Worm (Caenorhabditis elegans): ENCODE data around the gene rab-14.

Gene rab-14

DNA sequence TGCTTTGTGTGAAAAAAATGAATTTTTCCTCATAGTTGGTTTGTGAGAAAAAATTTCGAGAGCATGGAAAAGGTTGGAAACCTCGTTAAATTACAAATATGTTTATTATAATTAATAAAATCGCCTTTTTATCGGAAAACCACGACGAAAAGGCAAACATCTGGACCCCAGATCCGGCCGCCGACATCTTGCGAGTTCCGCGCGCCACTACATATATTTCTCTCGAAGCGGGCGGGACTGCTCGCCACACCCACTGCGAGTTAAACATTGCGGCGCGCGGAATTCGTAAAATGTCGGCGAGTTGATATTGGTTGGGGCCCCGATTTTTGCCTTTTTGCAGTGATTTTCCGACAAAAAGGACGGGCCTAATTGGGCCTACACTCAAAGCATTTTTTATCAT, 47.0 kb downstream of the rab-14 start:
- no peak for TF ChIP-seq nfya-1 (tag; optimal IDR thresholded peaks at IDR 0.05)
- TF ChIP-seq tbx-7 (tag; optimal IDR thresholded peaks at IDR 0.05): no peak
- no peak for TF ChIP-seq fkh-10 (GFP tag; optimal IDR thresholded peaks at IDR 0.05)
- TF ChIP-seq C08G9.2 (tag; optimal IDR thresholded peaks at IDR 0.05): no peak
- TF ChIP-seq lim-6 (tag; optimal IDR thresholded peaks at IDR 0.05): no peak
- no peak for TF ChIP-seq che-1 (tag; optimal IDR thresholded peaks at IDR 0.05)
- TF ChIP-seq npax-4 (tag; optimal IDR thresholded peaks at IDR 0.05): no peak
- no peak for TF ChIP-seq dve-1 (tag; optimal IDR thresholded peaks at IDR 0.05)
- no peak for TF ChIP-seq eyg-1 (tag; optimal IDR thresholded peaks at IDR 0.05)
- TF ChIP-seq ceh-9 (tag; optimal IDR thresholded peaks at IDR 0.05): no peak
- no peak for TF ChIP-seq K02D7.2 (tag; optimal IDR thresholded peaks at IDR 0.05)
- TF ChIP-seq unc-55 (GFP tag; optimal IDR thresholded peaks at IDR 0.05): no peak
- TF ChIP-seq syd-9 (tag; optimal IDR thresholded peaks at IDR 0.05): no peak
- no peak for TF ChIP-seq K09A11.1 (tag; optimal IDR thresholded peaks at IDR 0.05; ENCODE audit: insufficient read depth)
- TF ChIP-seq pax-1 (tag; optimal IDR thresholded peaks at IDR 0.05): no peak
- no peak for TF ChIP-seq fkh-6 (tag; optimal IDR thresholded peaks at IDR 0.05)
- TF ChIP-seq sox-4 (tag; optimal IDR thresholded peaks at IDR 0.05): no peak
- TF ChIP-seq T23F11.4 (GFP tag; optimal IDR thresholded peaks at IDR 0.05): no peak

ce11 chrX:15557849-15558248, 48.6 kb downstream of the rab-14 start, which contains the start of gene lron-3:
TSS of gene lron-3 (minus strand) at chrX:15557949.
- no peak for TF ChIP-seq pha-4 (tag; optimal IDR thresholded peaks at IDR 0.05)
- no peak for TF ChIP-seq fkh-6 (tag; optimal IDR thresholded peaks at IDR 0.05)
- TF ChIP-seq fkh-10 (GFP tag; optimal IDR thresholded peaks at IDR 0.05): no peak
- no peak for TF ChIP-seq ceh-34 (tag; optimal IDR thresholded peaks at IDR 0.05)

ce11 chrX:15555529-15555928, 50.9 kb downstream of the rab-14 start:
- no peak for TF ChIP-seq tbx-7 (tag; optimal IDR thresholded peaks at IDR 0.05)
- TF ChIP-seq sox-2 (GFP tag; IDR thresholded peaks at IDR 0.05): no peak
- TF ChIP-seq K02D7.2 (tag; optimal IDR thresholded peaks at IDR 0.05): no peak
- no peak for TF ChIP-seq hlh-30 (tag; optimal IDR thresholded peaks at IDR 0.05; ENCODE audit: insufficient read depth)
- TF ChIP-seq tbx-2 (tag; optimal IDR thresholded peaks at IDR 0.05): no peak
- TF ChIP-seq nfya-1 (tag; optimal IDR thresholded peaks at IDR 0.05): no peak

DNA sequence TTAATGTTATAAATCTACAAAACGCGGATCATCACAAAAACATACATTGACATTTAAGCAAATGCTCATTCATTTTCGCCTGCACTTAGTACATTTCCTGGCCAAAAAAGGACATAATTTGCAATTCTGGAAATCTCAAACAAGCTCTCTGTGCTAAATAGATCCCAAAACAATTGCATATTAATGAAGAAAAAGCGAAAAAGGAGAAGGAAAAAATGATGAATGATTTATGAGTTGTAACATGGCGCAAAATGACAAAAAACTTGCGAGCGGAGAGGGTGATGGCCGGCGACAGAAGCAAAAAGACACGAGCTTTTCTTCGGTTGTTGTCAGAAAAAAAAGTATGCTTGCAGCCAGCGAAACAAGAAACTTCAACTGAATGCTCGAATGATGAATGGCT, 51.5 kb downstream of the rab-14 start:
- no peak for TF ChIP-seq tbx-2 (tag; optimal IDR thresholded peaks at IDR 0.05)
- TF ChIP-seq lim-6 (tag; optimal IDR thresholded peaks at IDR 0.05): no peak
- TF ChIP-seq ets-4 (tag; optimal IDR thresholded peaks at IDR 0.05): no peak
- no peak for TF ChIP-seq C08G9.2 (tag; optimal IDR thresholded peaks at IDR 0.05)
- no peak for TF ChIP-seq hlh-15 (tag; optimal IDR thresholded peaks at IDR 0.05)
- no peak for TF ChIP-seq fax-1 (tag; optimal IDR thresholded peaks at IDR 0.05)
- TF ChIP-seq madf-2 (tag; optimal IDR thresholded peaks at IDR 0.05): no peak
- no peak for TF ChIP-seq odd-2 (tag; optimal IDR thresholded peaks at IDR 0.05)
- TF ChIP-seq F13H6.1 (tag; optimal IDR thresholded peaks at IDR 0.05): no peak
- no peak for TF ChIP-seq nhr-11 (tag; optimal IDR thresholded peaks at IDR 0.05)
- TF ChIP-seq ceh-48 (tag; optimal IDR thresholded peaks at IDR 0.05): no peak
